Worm (Caenorhabditis elegans) whole organism, young adult: Measurements from ENCODE around the gene npr-34.

ENCODE experiments used
- C17E4.6 ChIP-seq: fragments of 200-800 bp; sonication (Bioruptor generic); IDR thresholded peaks from 2 replicates; pipeline ENCODE4 v1.3.6; 2022; ENCODE audit warnings: missing genetic modification reagents, missing genetic modification characterization, missing compliant biosample characterization
- F33H1.4 ChIP-seq: fragments of 200-800 bp; sonication (Bioruptor generic); IDR thresholded peaks from 2 replicates; pipeline ENCODE4 v1.3.6; 2022; ENCODE audit warnings: missing genetic modification reagents, missing genetic modification characterization, missing compliant biosample characterization
- F37B4.10 ChIP-seq: fragments of 200-800 bp; sonication (Bioruptor generic); IDR thresholded peaks from 2 replicates; pipeline ENCODE4 v1.3.6; 2022; ENCODE audit warnings: missing genetic modification characterization, missing compliant biosample characterization
- F49E8.2 ChIP-seq: sonication (generic microtip); optimal IDR thresholded peaks from 3 replicates; lab custom pipeline; 2017; ENCODE audit warnings: missing genetic modification characterization, mild to moderate bottlenecking, missing compliant biosample characterization, antibody characterized with exemption, moderate library complexity; ENCODE audit not compliant: insufficient read depth
- F57A8.1 ChIP-seq: fragments of 200-800 bp; sonication (Bioruptor generic); optimal IDR thresholded peaks from 2 replicates; lab custom pipeline; 2018; ENCODE audit warnings: mild to moderate bottlenecking, missing genetic modification characterization, moderate library complexity, missing compliant biosample characterization
- Y53G8AR.9 ChIP-seq: fragments of 200-800 bp; sonication (Bioruptor generic); conservative IDR thresholded peaks from 2 replicates; pipeline ENCODE4 v1.3.6; 2022; ENCODE audit warnings: missing genetic modification reagents, missing genetic modification characterization, missing compliant biosample characterization
- Y79H2A.3 ChIP-seq: fragments of 200-800 bp; sonication (Bioruptor generic); conservative IDR thresholded peaks from 2 replicates; pipeline ENCODE4 v1.3.6; 2022; ENCODE audit warnings: missing genetic modification reagents, missing genetic modification characterization, missing compliant biosample characterization
- bed-1 ChIP-seq: fragments of 200-800 bp; sonication (Bioruptor generic); IDR thresholded peaks from 2 replicates; pipeline ENCODE4 v1.3.6; 2022; ENCODE audit warnings: missing genetic modification reagents, missing genetic modification characterization, missing compliant biosample characterization
- ccch-3 ChIP-seq: fragments of 200-800 bp; sonication (Bioruptor generic); optimal IDR thresholded peaks from 2 replicates; lab custom pipeline; 2018; ENCODE audit warnings: mild to moderate bottlenecking, missing genetic modification characterization, missing compliant biosample characterization
- cebp-1 ChIP-seq, 2 experiments: fragments of 200-800 bp in 1 of 2; sonication (Bioruptor generic) in 1 of 2; sonication (generic microtip) in 1 of 2; IDR thresholded peaks in 1 of 2; optimal IDR thresholded peaks in 1 of 2; 2 replicates each; pipeline versions ENCODE4 v1.3.6 to Lab custom; 2017 to 2022; ENCODE audit warnings: missing compliant biosample characterization in 2 of 2, missing genetic modification characterization in 2 of 2, mild to moderate bottlenecking in 1 of 2, missing genetic modification reagents in 1 of 2, moderate library complexity in 1 of 2
- ceh-27 ChIP-seq: fragments of 200-800 bp; sonication (Bioruptor generic); optimal IDR thresholded peaks from 2 replicates; lab custom pipeline; 2018; ENCODE audit warnings: mild to moderate bottlenecking, missing genetic modification characterization, moderate library complexity, missing compliant biosample characterization
- ceh-58 ChIP-seq: fragments of 200-800 bp; sonication (Bioruptor generic); IDR thresholded peaks from 2 replicates; pipeline ENCODE4 v1.3.6; 2022; ENCODE audit warnings: missing genetic modification characterization, missing compliant biosample characterization
- ceh-91 ChIP-seq: fragments of 200-800 bp; sonication (Bioruptor generic); IDR thresholded peaks from 2 replicates; pipeline ENCODE4 v1.3.6; 2022; ENCODE audit warnings: missing genetic modification reagents, missing genetic modification characterization, missing compliant biosample characterization
- dpff-1 ChIP-seq: sonication (generic microtip); optimal IDR thresholded peaks from 2 replicates; lab custom pipeline; 2017; ENCODE audit warnings: mild to moderate bottlenecking, missing genetic modification characterization, missing compliant biosample characterization
- dpl-1 ChIP-seq: fragments of 150-350 bp; optimal IDR thresholded peaks from 2 replicates; lab custom pipeline; 2014; ENCODE audit warnings: missing biosample characterization, missing genetic modification reagents, missing genetic modification characterization
- efl-1 ChIP-seq: fragments of 150-350 bp; optimal IDR thresholded peaks from 2 replicates; lab custom pipeline; 2014; ENCODE audit warnings: missing biosample characterization, missing genetic modification reagents, missing genetic modification characterization
- ekl-4 ChIP-seq: fragments of 200-800 bp; sonication (Bioruptor generic); IDR thresholded peaks from 2 replicates; pipeline ENCODE4 v1.3.6; 2022; ENCODE audit warnings: missing genetic modification reagents, missing genetic modification characterization, missing compliant biosample characterization
- hmg-1.2 ChIP-seq: fragments of 200-800 bp; sonication (Bioruptor generic); IDR thresholded peaks from 2 replicates; pipeline ENCODE4 v1.3.6; 2022; ENCODE audit warnings: missing genetic modification reagents, missing genetic modification characterization, missing compliant biosample characterization
- hmg-20 ChIP-seq: fragments of 200-800 bp; sonication (Bioruptor generic); IDR thresholded peaks from 2 replicates; pipeline ENCODE4 v1.3.6; 2022; ENCODE audit warnings: missing genetic modification reagents, missing genetic modification characterization, missing compliant biosample characterization
- lin-26 ChIP-seq: fragments of 200-800 bp; sonication (Bioruptor generic); IDR thresholded peaks from 2 replicates; pipeline ENCODE4 v1.3.6; 2022; ENCODE audit warnings: missing genetic modification reagents, missing genetic modification characterization, missing compliant biosample characterization
- lin-35 ChIP-seq, 3 experiments: fragments of 150-350 bp in 2 of 3; sonication (generic microtip) in 1 of 3; optimal IDR thresholded peaks; 2 replicates each; lab custom pipeline; 2014 to 2018; ENCODE audit warnings: missing biosample characterization in 3 of 3, missing genetic modification characterization in 3 of 3, missing genetic modification reagents in 3 of 3
- lin-40 ChIP-seq: sonication (generic microtip); optimal IDR thresholded peaks from 2 replicates; lab custom pipeline; 2016; ENCODE audit warnings: missing genetic modification characterization, mild to moderate bottlenecking, missing compliant biosample characterization, missing genotype, missing genetic modification reagents
- lin-54 ChIP-seq: fragments of 200-800 bp; sonication (Bioruptor generic); optimal IDR thresholded peaks from 2 replicates; lab custom pipeline; 2018; ENCODE audit warnings: mild to moderate bottlenecking, missing genetic modification characterization, missing compliant biosample characterization
- lir-1 ChIP-seq: fragments of 200-800 bp; sonication (Bioruptor generic); conservative IDR thresholded peaks from 2 replicates; pipeline ENCODE4 v1.3.6; 2022; ENCODE audit warnings: missing genetic modification reagents, missing genetic modification characterization, missing compliant biosample characterization
- lsl-1 ChIP-seq: fragments of 200-800 bp; sonication (Bioruptor generic); optimal IDR thresholded peaks from 2 replicates; lab custom pipeline; 2018; ENCODE audit warnings: mild to moderate bottlenecking, missing genetic modification characterization, moderate library complexity, missing compliant biosample characterization
- lsy-27 ChIP-seq: sonication (generic microtip); optimal IDR thresholded peaks from 2 replicates; lab custom pipeline; 2017; ENCODE audit warnings: missing genetic modification characterization, mild to moderate bottlenecking, missing compliant biosample characterization, antibody characterized with exemption, missing genotype, borderline replicate concordance; ENCODE audit not compliant: insufficient read depth
- madf-8 ChIP-seq: fragments of 200-800 bp; sonication (Bioruptor generic); conservative IDR thresholded peaks from 2 replicates; pipeline ENCODE4 v1.3.6; 2022; ENCODE audit warnings: missing genetic modification reagents, missing genetic modification characterization, missing compliant biosample characterization
- mel-28 ChIP-seq: sonication (generic microtip); optimal IDR thresholded peaks from 2 replicates; lab custom pipeline; 2016; ENCODE audit warnings: borderline replicate concordance, mild to moderate bottlenecking, missing genetic modification characterization, missing compliant biosample characterization
- mxl-1 ChIP-seq: sonication (generic microtip); optimal IDR thresholded peaks from 2 replicates; lab custom pipeline; 2016; ENCODE audit warnings: missing genetic modification characterization, missing compliant biosample characterization
- nfya-1 ChIP-seq: sonication (generic microtip); optimal IDR thresholded peaks from 2 replicates; lab custom pipeline; 2017; ENCODE audit warnings: antibody characterized with exemption, missing compliant biosample characterization, missing genetic modification characterization, borderline replicate concordance; ENCODE audit not compliant: insufficient read depth
- nfya-2 ChIP-seq: fragments of 200-800 bp; sonication (Bioruptor generic); IDR thresholded peaks from 2 replicates; pipeline ENCODE4 v1.3.6; 2022; ENCODE audit warnings: missing genetic modification reagents, missing genetic modification characterization, missing compliant biosample characterization
- nhr-120 ChIP-seq: fragments of 200-800 bp; sonication (Bioruptor generic); IDR thresholded peaks from 2 replicates; pipeline ENCODE4 v1.3.6; 2022; ENCODE audit warnings: missing genetic modification characterization, missing compliant biosample characterization
- nhr-90 ChIP-seq: sonication (generic microtip); optimal IDR thresholded peaks from 2 replicates; lab custom pipeline; 2016; ENCODE audit warnings: missing genotype, mild to moderate bottlenecking, missing genetic modification characterization, missing compliant biosample characterization
- snpc-1.1 ChIP-seq: sonication (generic microtip); optimal IDR thresholded peaks from 2 replicates; lab custom pipeline; 2017; ENCODE audit warnings: missing genetic modification characterization, mild to moderate bottlenecking, missing compliant biosample characterization, antibody characterized with exemption, moderate library complexity, missing genotype, missing genetic modification reagents; ENCODE audit not compliant: insufficient read depth
- snpc-1.3 ChIP-seq: sonication (generic microtip); optimal IDR thresholded peaks from 2 replicates; lab custom pipeline; 2017; ENCODE audit warnings: missing genetic modification characterization, mild to moderate bottlenecking, missing compliant biosample characterization, antibody characterized with exemption, moderate library complexity, missing genotype, missing genetic modification reagents; ENCODE audit not compliant: insufficient read depth
- tlf-1 ChIP-seq: fragments of 200-800 bp; sonication (Bioruptor generic); optimal IDR thresholded peaks from 2 replicates; lab custom pipeline; 2018; ENCODE audit warnings: mild to moderate bottlenecking, missing genetic modification characterization, missing compliant biosample characterization
- xnd-1 ChIP-seq: sonication (generic microtip); optimal IDR thresholded peaks from 2 replicates; lab custom pipeline; 2016; ENCODE audit warnings: missing genotype, missing genetic modification reagents, missing genetic modification characterization, missing compliant biosample characterization
- ztf-22 ChIP-seq: fragments of 200-800 bp; sonication (Bioruptor generic); optimal IDR thresholded peaks from 2 replicates; lab custom pipeline; 2018; ENCODE audit warnings: mild to moderate bottlenecking, missing genetic modification characterization, moderate library complexity, missing compliant biosample characterization
- ztf-26 ChIP-seq: sonication (generic microtip); optimal IDR thresholded peaks from 2 replicates; lab custom pipeline; 2017; ENCODE audit warnings: missing genetic modification characterization, missing compliant biosample characterization

The npr-34 gene

DNA sequence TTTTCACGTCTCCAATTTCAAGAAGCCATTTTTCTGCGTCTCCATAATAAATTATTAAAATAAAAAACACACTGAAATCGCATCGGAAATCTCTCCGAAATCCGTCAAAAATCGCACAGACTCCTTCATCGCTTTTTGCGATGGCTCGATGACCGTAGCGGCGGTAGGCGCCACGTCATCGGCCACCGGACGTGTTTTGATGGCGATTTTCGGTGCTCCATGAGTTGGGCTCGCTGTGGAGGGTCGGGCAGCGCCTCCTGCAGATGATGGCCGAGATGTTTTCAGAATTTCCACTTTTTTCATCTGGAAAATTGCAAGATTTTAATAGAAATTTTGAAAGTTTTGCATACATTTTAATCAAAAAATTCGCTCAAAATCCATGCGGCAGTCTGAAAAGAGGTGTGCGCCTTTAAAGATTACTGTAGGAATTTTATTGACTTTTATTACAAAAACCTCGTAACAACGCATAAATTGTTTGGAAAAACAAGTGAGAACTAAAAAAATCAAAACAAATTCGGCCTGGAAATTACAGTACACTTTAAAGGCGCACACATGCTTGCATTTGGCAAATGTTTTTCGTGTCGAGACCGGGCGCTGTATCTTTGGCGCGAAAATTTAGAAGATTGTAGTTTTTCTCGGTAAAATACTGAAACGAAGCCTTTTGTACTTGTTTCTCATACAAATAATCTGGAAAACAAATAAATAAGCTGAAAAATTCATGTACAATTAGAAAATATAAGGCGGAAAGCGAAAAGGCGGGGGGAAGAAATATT lies 13.3 kb upstream of the npr-34 start, which contains the start of gene smg-9 (continued):
- TF ChIP-seq F37B4.10 (GFP tag; lab: Robert Waterston, UW) = no peak
- TF ChIP-seq bed-1 (GFP tag; lab: Robert Waterston, UW) = no peak
- no peak for TF ChIP-seq nfya-2 (GFP tag; lab: Robert Waterston, UW)
- peak in 1 of 3 experiments; percentile 26 for TF ChIP-seq lin-35 (GFP tag; optimal IDR thresholded peaks at IDR 0.05; lab: Kevin White, UChicago)
- TF ChIP-seq ceh-58 (GFP tag; lab: Robert Waterston, UW) = no peak
- no peak for TF ChIP-seq dpff-1 (tag; lab: Kevin White, UChicago)
- TF ChIP-seq lin-26 (GFP tag; lab: Robert Waterston, UW) = no peak
- no peak; the same call in 1 of the 2 replicates for TF ChIP-seq ceh-91 (GFP tag; lab: Robert Waterston, UW)
- no peak for TF ChIP-seq lin-40 (tag; lab: Kevin White, UChicago)
- peak; percentile 71 for TF ChIP-seq xnd-1 (tag; lab: Kevin White, UChicago)
- no peak for TF ChIP-seq nhr-90 (tag; lab: Kevin White, UChicago)
- peak; percentile 13; the same call in 1 of the 2 replicates for TF ChIP-seq hmg-1.2 (GFP tag; lab: Robert Waterston, UW)
- peak; percentile 13 for TF ChIP-seq snpc-1.3 (tag; lab: Kevin White, UChicago)
- peak; percentile 75 for TF ChIP-seq F33H1.4
- TF ChIP-seq nfya-1 (tag; lab: Kevin White, UChicago) = no peak
- no peak for TF ChIP-seq mxl-1 (tag; lab: Kevin White, UChicago)
- TF ChIP-seq lsy-27 (tag; lab: Kevin White, UChicago) = no peak
- TF ChIP-seq lir-1 (GFP tag; lab: Robert Waterston, UW) = no peak
- peak; percentile 51 for TF ChIP-seq F49E8.2 (tag; lab: Kevin White, UChicago)
- TF ChIP-seq cebp-1 (GFP tag; IDR thresholded peaks at IDR 0.05; lab: Robert Waterston, UW) = no peak
- no peak for TF ChIP-seq cebp-1 (tag; optimal IDR thresholded peaks at IDR 0.05; lab: Kevin White, UChicago)
- TF ChIP-seq efl-1 (GFP tag; lab: Kevin White, UChicago) = peak; percentile 80
- TF ChIP-seq ccch-3 (GFP tag; lab: Kevin White, UChicago) = no peak
- no peak for TF ChIP-seq nhr-120
- TF ChIP-seq Y53G8AR.9 = peak; percentile 67
- TF ChIP-seq tlf-1 = no peak
- TF ChIP-seq hmg-20 = no peak
- no peak for TF ChIP-seq mel-28 (tag; lab: Kevin White, UChicago)
- no peak for TF ChIP-seq F57A8.1 (GFP tag; lab: Kevin White, UChicago)
- no peak for TF ChIP-seq ekl-4 (GFP tag; lab: Robert Waterston, UW)
- TF ChIP-seq snpc-1.1 (tag; lab: Kevin White, UChicago) = peak; percentile 11
- no peak for TF ChIP-seq Y79H2A.3 (GFP tag; lab: Robert Waterston, UW)
- TF ChIP-seq lin-54 = peak; percentile 27
- TF ChIP-seq dpl-1 (GFP tag; lab: Kevin White, UChicago) = peak; percentile 7
- TF ChIP-seq ceh-27 (GFP tag; lab: Kevin White, UChicago) = no peak
- TF ChIP-seq ztf-22 (GFP tag; lab: Kevin White, UChicago) = no peak
- TF ChIP-seq madf-8 (GFP tag; lab: Robert Waterston, UW) = peak; percentile 43
- TF ChIP-seq ztf-26 (tag; lab: Kevin White, UChicago) = no peak
- TF ChIP-seq lsl-1 (GFP tag; lab: Kevin White, UChicago) = peak; percentile 81
- TF ChIP-seq C17E4.6 (GFP tag; lab: Robert Waterston, UW) = no peak
- TF ChIP-seq, all 124 proteins: peak for 17
